Worm (Caenorhabditis elegans) whole organism, mixed stage, embryonic: Measurements from ENCODE around the gene C45B2.8.

Experiments
- ces-1 ChIP-seq: fragments of 150-350 bp; optimal IDR thresholded peaks from 2 replicates; lab custom pipeline; 2014; ENCODE audit warnings: missing biosample characterization, missing genetic modification reagents, missing genetic modification characterization
- nhr-237 ChIP-seq: fragments of 150-350 bp; optimal IDR thresholded peaks from 2 replicates; lab custom pipeline; 2014; ENCODE audit warnings: missing biosample characterization, missing genetic modification characterization
- nhr-76 ChIP-seq: sonication (generic microtip); optimal IDR thresholded peaks from 2 replicates; lab custom pipeline; 2017; ENCODE audit warnings: missing biosample characterization, missing genetic modification characterization
- unc-39 ChIP-seq: fragments of 150-350 bp; optimal IDR thresholded peaks from 2 replicates; lab custom pipeline; 2014; ENCODE audit warnings: missing biosample characterization, missing genetic modification characterization

DNA sequence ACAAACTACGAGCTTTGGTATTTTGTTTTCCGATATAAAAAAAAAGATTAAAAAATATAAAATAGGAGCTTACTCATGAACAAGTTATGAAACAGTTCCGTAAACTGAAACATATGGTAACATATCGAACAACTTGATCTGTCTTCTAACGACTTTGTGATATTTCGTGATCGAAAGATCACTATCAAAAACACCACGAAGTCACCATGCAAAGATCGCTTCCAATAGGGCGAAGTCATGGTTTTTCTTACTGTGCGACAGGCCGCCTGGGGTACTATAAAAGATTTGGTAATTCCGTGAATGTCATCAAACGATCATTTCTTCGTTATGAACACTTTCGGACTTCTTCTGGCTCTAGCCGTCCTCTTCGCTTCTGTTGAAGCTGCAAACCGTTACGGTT lies 5.1 kb upstream of the C45B2.8 start, which contains the start of gene C45B2.3:
- TF ChIP-seq unc-39 (no peak), ces-1 (GFP tag; lab: Kevin White, UChicago) (no peak), nhr-237 (tag; lab: Kevin White, UChicago) (no peak), nhr-76 (tag; lab: Kevin White, UChicago) (no peak)
